2 worm cellular contexts compared by ENCODE assay signal in the genomic region with DNA sequence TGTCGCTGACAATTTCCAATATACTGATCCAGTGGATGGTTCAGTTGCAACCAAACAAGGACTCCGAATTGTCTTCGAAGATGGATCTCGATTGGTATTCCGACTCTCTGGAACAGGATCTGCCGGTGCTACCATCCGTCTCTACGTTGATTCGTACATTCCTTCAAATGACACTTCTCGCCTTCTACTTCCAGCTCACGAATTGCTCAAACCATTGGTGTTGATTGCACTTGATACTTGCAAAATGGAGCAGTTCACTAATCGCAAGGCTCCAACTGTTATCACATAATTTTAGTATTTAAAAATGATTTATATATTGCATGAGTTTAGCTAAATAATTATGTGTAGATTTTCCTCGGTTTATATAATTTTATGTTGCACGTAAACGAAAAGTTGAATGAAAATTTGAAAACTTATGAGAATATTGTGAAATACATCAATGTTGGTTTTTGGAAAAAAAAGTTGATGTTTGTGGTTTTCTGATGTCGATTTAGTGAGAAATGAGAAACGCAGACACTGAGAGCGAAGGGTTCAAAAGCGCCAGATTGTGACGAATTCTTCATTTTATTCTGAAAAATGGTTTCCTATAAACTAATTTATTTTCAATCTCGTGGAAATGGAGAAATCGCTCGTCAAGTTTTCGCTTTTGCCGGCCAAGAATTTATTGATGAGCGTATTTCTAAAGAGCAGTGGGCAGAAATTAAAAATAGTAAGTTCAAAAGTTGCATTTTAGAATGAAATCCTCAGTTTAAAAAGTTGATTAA.
TF ChIP-seq lines count a peak whose summit lies in the region.

A gene (plus strand): TSS at position 574 of the 764 bp plus-strand sequence.

TF ChIP-seq in whole organism, L1 larva, 84 proteins besides CTCF, POLR2A, EP300 and RAD21 (continued from another document):
- peak; percentile 47 for TF ChIP-seq nhr-20 (tag; optimal IDR thresholded peaks at IDR 0.05; lab: Kevin White, UChicago)
- no peak for TF ChIP-seq fkh-4 (tag; optimal IDR thresholded peaks at IDR 0.05; lab: Kevin White, UChicago; ENCODE audit: borderline replicate concordance)
- no peak for TF ChIP-seq ceh-88 (GFP tag; IDR thresholded peaks at IDR 0.05; lab: Robert Waterston, UW)
- no peak for TF ChIP-seq unc-30 (tag; optimal IDR thresholded peaks at IDR 0.05; lab: Kevin White, UChicago)
- no peak for TF ChIP-seq Y116A8C.19 (tag; optimal IDR thresholded peaks at IDR 0.05; lab: Kevin White, UChicago; ENCODE audit: borderline replicate concordance)
- TF ChIP-seq nhr-28 (tag; optimal IDR thresholded peaks at IDR 0.05; lab: Kevin White, UChicago) = no peak
- no peak for TF ChIP-seq rnt-1 (tag; optimal IDR thresholded peaks at IDR 0.05; lab: Kevin White, UChicago)
- no peak for TF ChIP-seq sox-4 (tag; optimal IDR thresholded peaks at IDR 0.05; lab: Kevin White, UChicago)
- TF ChIP-seq ets-5 (GFP tag; IDR thresholded peaks at IDR 0.05; lab: Robert Waterston, UW) = no peak
- TF ChIP-seq hlh-4 (tag; optimal IDR thresholded peaks at IDR 0.05; lab: Kevin White, UChicago) = no peak
- TF ChIP-seq grh-1 (GFP tag; IDR thresholded peaks at IDR 0.05; lab: Robert Waterston, UW) = no peak

TF ChIP-seq in whole organism, L4 larva, 104 proteins besides CTCF, POLR2A, EP300 and RAD21 (continued from another document):
- TF ChIP-seq Y48G9A.11 (GFP tag; IDR thresholded peaks at IDR 0.05; lab: Robert Waterston, UW) (no peak), R02D3.7 (tag; optimal IDR thresholded peaks at IDR 0.05; lab: Kevin White, UChicago) (no peak), lim-7 (GFP tag; IDR thresholded peaks at IDR 0.05; lab: Robert Waterston, UW) (no peak), nhr-11 (tag; optimal IDR thresholded peaks at IDR 0.05; lab: Kevin White, UChicago) (no peak), daf-16 (GFP tag; optimal IDR thresholded peaks at IDR 0.05; lab: Kevin White, UChicago) (no peak), daf-16 (tag; optimal IDR thresholded peaks at IDR 0.05; lab: Kevin White, UChicago) (peak; percentile 59), T26A8.4 (GFP tag; IDR thresholded peaks at IDR 0.05; lab: Robert Waterston, UW) (peak; percentile 48; the same call in 1 of the 2 replicates), duxl-1 (tag; optimal IDR thresholded peaks at IDR 0.05; lab: Kevin White, UChicago; ENCODE audit: poor library complexity) (no peak), daf-19 (GFP tag; conservative IDR thresholded peaks at IDR 0.05; lab: Robert Waterston, UW) (no peak), lin-38 (GFP tag; IDR thresholded peaks at IDR 0.05; lab: Robert Waterston, UW) (peak; percentile 48), cey-2 (tag; optimal IDR thresholded peaks at IDR 0.05; lab: Kevin White, UChicago; ENCODE audit: borderline replicate concordance, insufficient read depth) (no peak), unc-39 (tag; optimal IDR thresholded peaks at IDR 0.05; lab: Kevin White, UChicago) (no peak), nhr-41 (GFP tag; IDR thresholded peaks at IDR 0.05; lab: Robert Waterston, UW) (no peak), mep-1 (tag; optimal IDR thresholded peaks at IDR 0.05; lab: Kevin White, UChicago) (peak; percentile 56), D1046.2 (GFP tag; IDR thresholded peaks at IDR 0.05; lab: Robert Waterston, UW) (no peak), hif-1 (tag; optimal IDR thresholded peaks at IDR 0.05; lab: Kevin White, UChicago) (no peak), nhr-6 (tag; optimal IDR thresholded peaks at IDR 0.05; lab: Kevin White, UChicago) (no peak), dve-1 (tag; optimal IDR thresholded peaks at IDR 0.05; lab: Kevin White, UChicago; ENCODE audit: insufficient read depth) (peak; percentile 86), dmd-8 (GFP tag; IDR thresholded peaks at IDR 0.05; lab: Robert Waterston, UW) (0 out of 2 replicates have a peak, but pooled peaks have one; percentile 4), nhr-28 (tag; optimal IDR thresholded peaks at IDR 0.05; lab: Kevin White, UChicago) (peak; percentile 56), zfp-3 (GFP tag; conservative IDR thresholded peaks at IDR 0.05; lab: Robert Waterston, UW) (peak; percentile 92), hmg-1.1 (GFP tag; IDR thresholded peaks at IDR 0.05; lab: Robert Waterston, UW) (no peak), egl-27 (tag; optimal IDR thresholded peaks at IDR 0.05; lab: Kevin White, UChicago) (no peak), F37D6.2 (tag; optimal IDR thresholded peaks at IDR 0.05; lab: Kevin White, UChicago) (no peak), F26F4.8 (GFP tag; conservative IDR thresholded peaks at IDR 0.05; lab: Robert Waterston, UW) (no peak), nhr-111 (GFP tag; optimal IDR thresholded peaks at IDR 0.05; lab: Kevin White, UChicago) (no peak), snpc-4 (tag; optimal IDR thresholded peaks at IDR 0.05; lab: Kevin White, UChicago) (no peak), hlh-11 (tag; optimal IDR thresholded peaks at IDR 0.05; lab: Kevin White, UChicago) (peak; percentile 42), aha-1 (tag; lab: Kevin White, UChicago) (peak; percentile 65), nhr-76 (tag; optimal IDR thresholded peaks at IDR 0.05; lab: Kevin White, UChicago) (no peak), mdt-29 (GFP tag; IDR thresholded peaks at IDR 0.05; lab: Robert Waterston, UW) (peak; percentile 39; the same call in 1 of the 2 replicates), vab-7 (GFP tag; IDR thresholded peaks at IDR 0.05; lab: Robert Waterston, UW) (no peak), unc-130 (GFP tag; optimal IDR thresholded peaks at IDR 0.05; lab: Kevin White, UChicago) (no peak), madf-9 (GFP tag; conservative IDR thresholded peaks at IDR 0.05; lab: Robert Waterston, UW) (peak; percentile 23; the same call in 1 of the 2 replicates), lin-13 (GFP tag; optimal IDR thresholded peaks at IDR 0.05; lab: Kevin White, UChicago) (peak; percentile 57), spr-3 (GFP tag; optimal IDR thresholded peaks at IDR 0.05; lab: Kevin White, UChicago) (peak; percentile 25), sdz-12 (GFP tag; optimal IDR thresholded peaks at IDR 0.05; lab: Kevin White, UChicago) (no peak), F44E2.7 (GFP tag; IDR thresholded peaks at IDR 0.05; lab: Robert Waterston, UW) (no peak), mxl-3 (GFP tag; optimal IDR thresholded peaks at IDR 0.05; lab: Kevin White, UChicago) (no peak), lin-1 (GFP tag; IDR thresholded peaks at IDR 0.05; lab: Robert Waterston, UW) (no peak), saeg-2 (GFP tag; IDR thresholded peaks at IDR 0.05; lab: Robert Waterston, UW) (no peak), aly-2 (tag; optimal IDR thresholded peaks at IDR 0.05; lab: Kevin White, UChicago) (no peak), nhr-77 (tag; optimal IDR thresholded peaks at IDR 0.05; lab: Kevin White, UChicago) (no peak), rbr-2 (tag; optimal IDR thresholded peaks at IDR 0.05; lab: Kevin White, UChicago) (no peak), lin-29 (GFP tag; IDR thresholded peaks at IDR 0.05; lab: Robert Waterston, UW) (no peak), Y5F2A.4 (GFP tag; optimal IDR thresholded peaks at IDR 0.05; lab: Kevin White, UChicago) (peak; percentile 17), nhr-102 (tag; optimal IDR thresholded peaks at IDR 0.05; lab: Kevin White, UChicago) (peak; percentile 51), mxl-2 (GFP tag; conservative IDR thresholded peaks at IDR 0.05; lab: Robert Waterston, UW) (0 out of 2 replicates have a peak, but pooled peaks have one; percentile 28), ztf-7 (tag; optimal IDR thresholded peaks at IDR 0.05; lab: Kevin White, UChicago) (no peak), ceh-20 (GFP tag; IDR thresholded peaks at IDR 0.05; lab: Robert Waterston, UW) (no peak), daf-12 (tag; optimal IDR thresholded peaks at IDR 0.05; lab: Kevin White, UChicago) (no peak), ceh-28 (tag; optimal IDR thresholded peaks at IDR 0.05; lab: Kevin White, UChicago) (no peak), tra-1 (GFP tag; IDR thresholded peaks at IDR 0.05; lab: Robert Waterston, UW) (no peak), hlh-30 (tag; optimal IDR thresholded peaks at IDR 0.05; lab: Kevin White, UChicago; ENCODE audit: insufficient read depth) (peak; percentile 10)
